Worm (Caenorhabditis elegans) whole organism, L3 larva: Measurements from ENCODE around the gene acr-14.

ENCODE experiments used
- ZK546.5 ChIP-seq: sonication (generic microtip); optimal IDR thresholded peaks from 2 replicates; lab custom pipeline; 2017; ENCODE audit warnings: missing biosample characterization, missing genetic modification characterization
- aly-2 ChIP-seq: fragments of 150-350 bp; optimal IDR thresholded peaks from 2 replicates; lab custom pipeline; 2014; ENCODE audit warnings: missing biosample characterization, missing genetic modification characterization
- ama-1 ChIP-seq: fragments of 150-350 bp; optimal IDR thresholded peaks from 2 replicates; lab custom pipeline; 2018
- ceh-16 ChIP-seq: sonication (generic microtip); optimal IDR thresholded peaks from 2 replicates; lab custom pipeline; 2017; ENCODE audit warnings: missing biosample characterization, missing genetic modification characterization
- ceh-28 ChIP-seq: fragments of 150-350 bp; optimal IDR thresholded peaks from 2 replicates; lab custom pipeline; 2014; ENCODE audit warnings: missing biosample characterization, missing genetic modification reagents, missing genetic modification characterization
- ceh-82 ChIP-seq: fragments of 150-350 bp; optimal IDR thresholded peaks from 2 replicates; lab custom pipeline; 2014; ENCODE audit warnings: missing biosample characterization, missing genetic modification characterization
- daf-12 ChIP-seq: fragments of 150-350 bp; optimal IDR thresholded peaks from 2 replicates; lab custom pipeline; 2014; ENCODE audit warnings: missing biosample characterization, missing genetic modification reagents, missing genetic modification characterization
- egl-27 ChIP-seq: sonication (generic microtip); optimal IDR thresholded peaks from 4 replicates; lab custom pipeline; 2017; ENCODE audit warnings: missing biosample characterization, missing genetic modification reagents, missing genetic modification characterization
- egl-5 ChIP-seq: fragments of 150-350 bp; optimal IDR thresholded peaks from 2 replicates; lab custom pipeline; 2017; ENCODE audit warnings: missing biosample characterization, missing genetic modification reagents, missing genetic modification characterization, inconsistent platforms
- elt-1 ChIP-seq: fragments of 150-350 bp; optimal IDR thresholded peaks from 2 replicates; lab custom pipeline; 2014; ENCODE audit warnings: missing biosample characterization, missing genetic modification characterization
- elt-2 ChIP-seq: sonication (generic microtip); optimal IDR thresholded peaks from 2 replicates; lab custom pipeline; 2016; ENCODE audit warnings: missing genetic modification reagents, mild to moderate bottlenecking, missing genetic modification characterization, missing compliant biosample characterization
- elt-3 ChIP-seq, 3 experiments: fragments of 150-350 bp in 1 of 3; sonication (generic microtip) in 2 of 3; optimal IDR thresholded peaks; 2 replicates in 2 of 3; 4 replicates in 1 of 3; lab custom pipeline; 2014 to 2017; ENCODE audit warnings: missing biosample characterization in 3 of 3, missing genetic modification characterization in 3 of 3
- eor-1 ChIP-seq, 2 experiments: fragments of 150-350 bp; optimal IDR thresholded peaks; 2 replicates each; lab custom pipeline; 2014 to 2018; ENCODE audit warnings: missing biosample characterization in 2 of 2, missing genetic modification characterization in 2 of 2
- fkh-10 ChIP-seq: sonication (generic microtip); optimal IDR thresholded peaks from 2 replicates; lab custom pipeline; 2017; ENCODE audit warnings: missing biosample characterization, missing genetic modification reagents, missing genetic modification characterization
- fos-1 ChIP-seq: fragments of 150-350 bp; optimal IDR thresholded peaks from 2 replicates; lab custom pipeline; 2014; ENCODE audit warnings: missing biosample characterization, missing genetic modification characterization
- hmg-11 ChIP-seq: sonication (generic microtip); optimal IDR thresholded peaks from 2 replicates; lab custom pipeline; 2016; ENCODE audit warnings: missing genetic modification characterization, missing compliant biosample characterization
- jun-1 ChIP-seq: fragments of 150-350 bp; optimal IDR thresholded peaks from 2 replicates; lab custom pipeline; 2014; ENCODE audit warnings: missing biosample characterization, missing genetic modification reagents, missing genetic modification characterization
- lin-15B ChIP-seq: fragments of 150-350 bp; optimal IDR thresholded peaks from 2 replicates; lab custom pipeline; 2014; ENCODE audit warnings: missing biosample characterization, missing genetic modification characterization
- lin-39 ChIP-seq: fragments of 150-350 bp; optimal IDR thresholded peaks from 2 replicates; lab custom pipeline; 2018; ENCODE audit warnings: missing biosample characterization, missing genetic modification reagents, missing genetic modification characterization
- lsy-12 ChIP-seq: sonication (generic microtip); optimal IDR thresholded peaks from 2 replicates; lab custom pipeline; 2016; ENCODE audit warnings: mild to moderate bottlenecking, missing genetic modification characterization, missing compliant biosample characterization
- mdl-1 ChIP-seq: fragments of 150-350 bp; optimal IDR thresholded peaks from 2 replicates; lab custom pipeline; 2014; ENCODE audit warnings: missing biosample characterization, missing genetic modification characterization
- mml-1 ChIP-seq: fragments of 150-350 bp; sonication (generic microtip); optimal IDR thresholded peaks from 3 replicates; lab custom pipeline; 2014; ENCODE audit warnings: missing biosample characterization, missing genetic modification characterization
- nfya-1 ChIP-seq: sonication (generic microtip); optimal IDR thresholded peaks from 2 replicates; lab custom pipeline; 2017; ENCODE audit warnings: missing genetic modification characterization, mild to moderate bottlenecking, missing compliant biosample characterization, antibody characterized with exemption, moderate library complexity; ENCODE audit not compliant: insufficient read depth
- nhr-11 ChIP-seq: fragments of 150-350 bp; optimal IDR thresholded peaks from 2 replicates; lab custom pipeline; 2014; ENCODE audit warnings: missing biosample characterization, missing genetic modification characterization
- nhr-12 ChIP-seq: fragments of 150-350 bp; optimal IDR thresholded peaks from 2 replicates; lab custom pipeline; 2014; ENCODE audit warnings: missing biosample characterization, missing genetic modification characterization
- nhr-237 ChIP-seq: fragments of 150-350 bp; optimal IDR thresholded peaks from 2 replicates; lab custom pipeline; 2014; ENCODE audit warnings: missing biosample characterization, missing genetic modification characterization
- nhr-25 ChIP-seq: sonication (generic microtip); optimal IDR thresholded peaks from 2 replicates; lab custom pipeline; 2017; ENCODE audit warnings: missing biosample characterization, missing genetic modification characterization
- nhr-28 ChIP-seq: fragments of 150-350 bp; optimal IDR thresholded peaks from 2 replicates; lab custom pipeline; 2014; ENCODE audit warnings: missing biosample characterization, missing genetic modification characterization
- nhr-43 ChIP-seq: sonication (generic microtip); optimal IDR thresholded peaks from 2 replicates; lab custom pipeline; 2016; ENCODE audit warnings: mild to moderate bottlenecking, missing genetic modification characterization, missing compliant biosample characterization; ENCODE audit not compliant: poor library complexity, severe bottlenecking
- nhr-67 ChIP-seq: fragments of 150-350 bp; optimal IDR thresholded peaks from 2 replicates; lab custom pipeline; 2014; ENCODE audit warnings: missing biosample characterization, missing genetic modification characterization
- nhr-76 ChIP-seq: fragments of 150-350 bp; sonication (generic microtip); optimal IDR thresholded peaks from 5 replicates; lab custom pipeline; 2014; ENCODE audit warnings: missing biosample characterization, missing genetic modification characterization
- nhr-77 ChIP-seq: fragments of 150-350 bp; optimal IDR thresholded peaks from 2 replicates; lab custom pipeline; 2014; ENCODE audit warnings: missing biosample characterization, missing genetic modification characterization
- pha-4 ChIP-seq: fragments of 150-350 bp; optimal IDR thresholded peaks from 2 replicates; lab custom pipeline; 2014; ENCODE audit warnings: missing biosample characterization, missing genetic modification reagents, missing genetic modification characterization
- pqm-1 ChIP-seq: fragments of 150-350 bp; optimal IDR thresholded peaks from 2 replicates; lab custom pipeline; 2017; ENCODE audit warnings: missing biosample characterization, missing genetic modification characterization, inconsistent platforms
- skn-1 ChIP-seq: fragments of 150-350 bp; optimal IDR thresholded peaks from 2 replicates; lab custom pipeline; 2014; ENCODE audit warnings: missing biosample characterization, missing genetic modification characterization
- snpc-4 ChIP-seq: fragments of 150-350 bp; optimal IDR thresholded peaks from 2 replicates; lab custom pipeline; 2014; ENCODE audit warnings: missing biosample characterization, missing genetic modification characterization
- tbx-2 ChIP-seq: sonication (generic microtip); optimal IDR thresholded peaks from 2 replicates; lab custom pipeline; 2016; ENCODE audit warnings: mild to moderate bottlenecking, missing genetic modification characterization, missing compliant biosample characterization
- unc-39 ChIP-seq: sonication (generic microtip); optimal IDR thresholded peaks from 4 replicates; lab custom pipeline; 2017; ENCODE audit warnings: missing biosample characterization, missing genetic modification characterization
- unc-62 ChIP-seq: fragments of 150-350 bp; sonication (generic microtip); optimal IDR thresholded peaks from 4 replicates; lab custom pipeline; 2014; ENCODE audit warnings: missing biosample characterization, missing genetic modification reagents, missing genetic modification characterization
- ztf-11 ChIP-seq: fragments of 150-350 bp; optimal IDR thresholded peaks from 2 replicates; lab custom pipeline; 2014; ENCODE audit warnings: missing biosample characterization, missing genetic modification characterization
- ztf-4 ChIP-seq: fragments of 150-350 bp; optimal IDR thresholded peaks from 2 replicates; lab custom pipeline; 2014; ENCODE audit warnings: missing biosample characterization, missing genetic modification characterization

acr-14 gene

ce11 chrII:8170374-8170773 lies 6.6 kb downstream of the acr-14 start, which contains the start of gene T05C12.11:
Gene T05C12.11, minus strand, starts transcription at chrII:8170474.
- TF ChIP-seq mdl-1 (tag; lab: Kevin White, UChicago) (no peak), ztf-4 (tag; lab: Kevin White, UChicago) (no peak), ceh-16 (tag; lab: Kevin White, UChicago) (no peak), nhr-28 (tag; lab: Kevin White, UChicago) (no peak), elt-3 (tag; optimal IDR thresholded peaks at IDR 0.05; lab: Kevin White, UChicago) (no peak), eor-1 (tag; optimal IDR thresholded peaks at IDR 0.05; lab: Kevin White, UChicago) (no peak), ZK546.5 (tag; lab: Kevin White, UChicago) (no peak), unc-39 (tag; lab: Kevin White, UChicago) (no peak), aly-2 (tag; lab: Kevin White, UChicago) (no peak), fkh-10 (GFP tag; lab: Kevin White, UChicago) (no peak)
- TF ChIP-seq, all 47 proteins: peak for 0

- no peak for TF ChIP-seq ceh-28 (tag; lab: Kevin White, UChicago)
- no peak for TF ChIP-seq nhr-12 (tag; lab: Kevin White, UChicago)
- TF ChIP-seq nhr-43 (tag; lab: Kevin White, UChicago), result no peak
- no peak for TF ChIP-seq ceh-16 (tag; lab: Kevin White, UChicago)
- TF ChIP-seq daf-12 (tag; lab: Kevin White, UChicago), result no peak
- TF ChIP-seq pqm-1 (tag; lab: Kevin White, UChicago), result no peak
Observed at ce11 chrII:8169283-8169682, 7.7 kb downstream of the acr-14 start, which contains the start of gene T05C12.15. Gene T05C12.15, plus strand, starts transcription at chrII:8169583.

- TF ChIP-seq nhr-67 (tag; lab: Kevin White, UChicago), result no peak
- TF ChIP-seq egl-5 (tag; lab: Kevin White, UChicago), result peak; percentile 31
- peak; percentile 26 for TF ChIP-seq skn-1 (tag; lab: Kevin White, UChicago)
- peak; percentile 61 for TF ChIP-seq nfya-1 (tag; lab: Kevin White, UChicago)
- TF ChIP-seq hmg-11 (tag; lab: Kevin White, UChicago), result no peak
- no peak for TF ChIP-seq mml-1 (tag; lab: Kevin White, UChicago)
- peak; percentile 82 for TF ChIP-seq pha-4 (tag; lab: Kevin White, UChicago)
- TF ChIP-seq nhr-25 (tag; lab: Kevin White, UChicago), result peak; percentile 50
- peak; percentile 85 for TF ChIP-seq lin-15B (tag; lab: Kevin White, UChicago)
Observed at ce11 chrII:8162120-8162648, 14.8 kb downstream of the acr-14 start, which contains the start of the genes emb-27 and rrf-3. Gene emb-27, minus strand, starts transcription at chrII:8162170. Gene rrf-3, plus strand, starts transcription at chrII:8162465.

ce11 chrII:8160916-8161315 lies 16.1 kb downstream of the acr-14 start:
- no peak for TF ChIP-seq nhr-11 (tag; lab: Kevin White, UChicago)

- TF ChIP-seq nhr-25 (tag; lab: Kevin White, UChicago) (peak; percentile 53), jun-1 (no peak), nhr-28 (tag; lab: Kevin White, UChicago) (no peak), ceh-16 (tag; lab: Kevin White, UChicago) (no peak), ceh-82 (tag; lab: Kevin White, UChicago) (no peak), nhr-12 (tag; lab: Kevin White, UChicago) (no peak), nhr-11 (tag; lab: Kevin White, UChicago) (no peak), nhr-67 (tag; lab: Kevin White, UChicago) (no peak), aly-2 (tag; lab: Kevin White, UChicago) (no peak), lin-15B (tag; lab: Kevin White, UChicago) (peak; percentile 70), mml-1 (tag; lab: Kevin White, UChicago) (no peak), ZK546.5 (tag; lab: Kevin White, UChicago) (no peak), unc-39 (tag; lab: Kevin White, UChicago) (no peak), ceh-28 (tag; lab: Kevin White, UChicago) (no peak), nhr-76 (no peak), pha-4 (tag; lab: Kevin White, UChicago) (peak; percentile 59), snpc-4 (tag; lab: Kevin White, UChicago) (peak; percentile 53), unc-62 (no peak), mdl-1 (tag; lab: Kevin White, UChicago) (no peak), ztf-11 (tag; lab: Kevin White, UChicago) (no peak), nhr-77 (no peak), tbx-2 (tag; lab: Kevin White, UChicago) (no peak), elt-1 (tag; lab: Kevin White, UChicago) (no peak), egl-5 (tag; lab: Kevin White, UChicago) (no peak), egl-27 (no peak), eor-1 (tag; optimal IDR thresholded peaks at IDR 0.05; lab: Kevin White, UChicago) (no peak), ama-1 (lab: Kevin White, UChicago) (no peak), lsy-12 (tag; lab: Kevin White, UChicago) (no peak), nfya-1 (tag; lab: Kevin White, UChicago) (peak; percentile 71), fkh-10 (GFP tag; lab: Kevin White, UChicago) (no peak), hmg-11 (tag; lab: Kevin White, UChicago) (no peak), pqm-1 (tag; lab: Kevin White, UChicago) (no peak), elt-2 (peak; percentile 11), nhr-237 (tag; lab: Kevin White, UChicago) (no peak), lin-39 (tag; lab: Kevin White, UChicago) (peak; percentile 13), fos-1 (tag; lab: Kevin White, UChicago) (no peak)
Observed at ce11 chrII:8157991-8158390, 19.0 kb downstream of the acr-14 start, which contains the start of gene pch-2. Gene pch-2, plus strand, starts transcription at chrII:8158349.
